Fruit fly (Drosophila melanogaster) whole organism, pupa: Measurements from ENCODE around the gene CG31524.
A peak's percentile ranks its signal among the peaks of the same experiment; 100 is the strongest.

Experiments
- CG10348 ChIP-seq: fragments of 200-800 bp; sonication (Bioruptor generic); IDR thresholded peaks from 2 replicates; pipeline ENCODE4 v1.3.6; 2022; ENCODE audit warnings: missing biosample characterization, missing genetic modification characterization
- CG12605 ChIP-seq: fragments of 200-800 bp; sonication (Bioruptor generic); IDR thresholded peaks from 2 replicates; pipeline ENCODE4 v1.3.6; 2022; ENCODE audit warnings: missing biosample characterization, missing genetic modification characterization
- CG13204 ChIP-seq: fragments of 200-800 bp; sonication (Bioruptor generic); optimal IDR thresholded peaks from 2 replicates; lab custom pipeline; 2018; ENCODE audit warnings: missing biosample characterization, mild to moderate bottlenecking, missing genetic modification characterization, moderate library complexity
- CG14655 ChIP-seq: fragments of 200-800 bp; sonication (Bioruptor generic); optimal IDR thresholded peaks from 3 replicates; lab custom pipeline; 2017; ENCODE audit warnings: mild to moderate bottlenecking, missing biosample characterization, missing genetic modification reagents, missing genetic modification characterization
- CG15710 ChIP-seq: fragments of 200-800 bp; sonication (Bioruptor generic); optimal IDR thresholded peaks from 2 replicates; lab custom pipeline; 2018; ENCODE audit warnings: missing biosample characterization, mild to moderate bottlenecking, missing genetic modification characterization, moderate library complexity
- CG17806 ChIP-seq: fragments of 200-800 bp; sonication (Bioruptor generic); optimal IDR thresholded peaks from 2 replicates; lab custom pipeline; 2018; ENCODE audit warnings: missing biosample characterization, mild to moderate bottlenecking, missing genetic modification characterization, moderate library complexity
- CG32121 ChIP-seq: fragments of 200-800 bp; sonication (Bioruptor generic); IDR thresholded peaks from 2 replicates; pipeline ENCODE4 v1.3.6; 2022; ENCODE audit warnings: missing biosample characterization, missing genetic modification characterization
- CG34367 ChIP-seq: fragments of 200-800 bp; sonication (Bioruptor generic); optimal IDR thresholded peaks from 2 replicates; lab custom pipeline; 2018; ENCODE audit warnings: missing biosample characterization, mild to moderate bottlenecking, missing genetic modification characterization
- CG4496 ChIP-seq: fragments of 200-800 bp; sonication (Bioruptor generic); IDR thresholded peaks from 3 replicates; pipeline ENCODE4 v1.3.6; 2022; ENCODE audit warnings: missing biosample characterization, missing genetic modification characterization
- CG8159 ChIP-seq: fragments of 200-800 bp; sonication (Bioruptor generic); optimal IDR thresholded peaks from 3 replicates; lab custom pipeline; 2018; ENCODE audit warnings: missing biosample characterization, mild to moderate bottlenecking, missing genetic modification characterization, moderate library complexity
- CG9948 ChIP-seq: fragments of 200-800 bp; sonication (Bioruptor generic); optimal IDR thresholded peaks from 2 replicates; lab custom pipeline; 2018; ENCODE audit warnings: missing biosample characterization, mild to moderate bottlenecking, missing genetic modification characterization, moderate library complexity
- D1 ChIP-seq: fragments of 200-800 bp; sonication (Bioruptor generic); optimal IDR thresholded peaks from 2 replicates; lab custom pipeline; 2018; ENCODE audit warnings: missing biosample characterization, mild to moderate bottlenecking, missing genetic modification characterization, moderate library complexity
- EcR ChIP-seq: fragments of 200-800 bp; sonication (Bioruptor generic); optimal IDR thresholded peaks from 3 replicates; lab custom pipeline; 2019; ENCODE audit warnings: missing biosample characterization, missing genetic modification characterization, mild to moderate bottlenecking, moderate library complexity, missing genetic modification reagents
- Ets98B ChIP-seq: fragments of 200-800 bp; sonication (Bioruptor generic); IDR thresholded peaks from 2 replicates; pipeline ENCODE4 v1.3.6; 2022; ENCODE audit warnings: missing biosample characterization, missing genetic modification characterization
- Pif1A ChIP-seq: fragments of 200-800 bp; sonication (Bioruptor generic); optimal IDR thresholded peaks from 3 replicates; lab custom pipeline; 2016; ENCODE audit warnings: missing biosample characterization, missing genetic modification characterization
- Snoo ChIP-seq: fragments of 200-800 bp; sonication (Bioruptor generic); optimal IDR thresholded peaks from 3 replicates; lab custom pipeline; 2017; ENCODE audit warnings: missing biosample characterization, mild to moderate bottlenecking, missing genetic modification characterization, inconsistent platforms
- fd96Ca ChIP-seq: fragments of 200-800 bp; sonication (Bioruptor generic); IDR thresholded peaks from 3 replicates; pipeline ENCODE4 v1.3.6; 2022; ENCODE audit warnings: missing biosample characterization, missing genetic modification characterization
- gl ChIP-seq: fragments of 200-800 bp; sonication (Bioruptor generic); optimal IDR thresholded peaks from 2 replicates; lab custom pipeline; 2018; ENCODE audit warnings: missing biosample characterization, mild to moderate bottlenecking, missing genetic modification characterization
- rn ChIP-seq: fragments of 200-800 bp; sonication (Bioruptor generic); IDR thresholded peaks from 2 replicates; pipeline ENCODE4 v1.3.6; 2022; ENCODE audit warnings: missing biosample characterization, missing genetic modification characterization

CG31524 gene

DNA sequence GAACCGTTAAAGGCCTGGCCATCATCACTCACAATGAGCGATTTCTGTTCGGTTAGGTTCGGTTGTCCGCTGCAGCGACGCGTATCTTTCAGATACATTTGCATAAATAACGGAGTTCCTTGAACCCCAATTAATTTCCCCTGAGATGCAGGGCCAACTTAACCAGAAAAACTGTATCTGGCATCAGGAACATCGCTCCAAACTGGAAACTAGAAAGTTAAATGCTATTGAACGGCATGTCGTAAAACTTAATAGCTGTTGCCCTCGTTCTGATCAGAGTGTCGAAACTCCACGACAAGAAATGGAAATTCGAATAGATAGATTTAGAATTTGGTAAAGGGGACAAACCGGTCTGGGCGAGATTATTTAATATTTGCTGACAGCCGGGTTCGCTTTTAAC, 41.8 kb downstream of the CG31524 start:
- TF ChIP-seq CG34367 (no peak), EcR (GFP tag; lab: Kevin White, UChicago) (peak; percentile 59), CG8159 (tag; lab: Kevin White, UChicago) (no peak)

DNA sequence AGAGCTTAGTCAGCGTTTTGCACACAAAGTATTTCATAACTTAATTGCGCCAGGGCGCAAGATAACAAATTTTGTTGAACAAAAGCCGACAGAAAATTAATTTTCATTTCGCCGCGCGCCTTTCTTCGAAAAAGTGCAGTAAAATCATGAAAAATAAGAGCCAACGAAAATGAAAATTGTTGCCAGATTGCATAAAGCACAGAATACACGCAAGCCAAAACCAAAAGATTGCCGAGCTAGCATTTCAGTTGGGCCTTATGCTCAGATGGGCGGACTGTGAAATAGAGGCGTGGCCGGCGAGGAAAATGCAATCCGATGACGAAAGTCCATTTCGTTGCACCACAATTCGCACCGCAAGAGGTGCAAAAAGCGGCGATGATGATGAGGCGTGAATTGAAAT, 43.5 kb downstream of the CG31524 start:
- TF ChIP-seq CG8159 (tag; lab: Kevin White, UChicago) (no peak), Ets98B (GFP tag; lab: Robert Waterston, UW) (no peak), Pif1A (GFP tag; lab: Kevin White, UChicago) (no peak), EcR (GFP tag; lab: Kevin White, UChicago) (no peak), gl (tag; lab: Kevin White, UChicago) (no peak), CG34367 (no peak), CG14655 (GFP tag; lab: Kevin White, UChicago) (no peak), Snoo (tag; lab: Kevin White, UChicago) (no peak), fd96Ca (GFP tag; lab: Robert Waterston, UW) (no peak), D1 (tag; lab: Kevin White, UChicago) (no peak), CG10348 (GFP tag; lab: Robert Waterston, UW) (no peak), CG13204 (GFP tag; lab: Kevin White, UChicago) (no peak), CG12605 (no peak)

DNA sequence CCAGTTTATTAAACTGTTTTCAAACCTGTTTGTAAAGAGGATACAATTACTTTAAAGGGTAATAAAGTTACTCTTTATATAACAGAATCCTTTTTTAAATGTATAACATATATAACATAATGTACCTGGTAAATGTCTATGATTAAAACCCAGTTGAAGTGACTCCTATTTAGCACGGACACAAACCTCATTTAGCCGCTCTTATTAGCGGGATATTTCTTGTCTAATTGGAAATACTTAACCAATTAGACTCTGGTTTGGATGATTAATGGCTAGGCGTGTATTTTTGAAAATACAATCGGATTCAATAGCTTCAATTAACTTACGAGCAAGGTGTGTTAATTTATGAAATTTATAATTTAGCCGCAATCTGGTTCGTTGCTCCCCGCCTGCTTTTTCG, 47.1 kb downstream of the CG31524 start:
- no peak for TF ChIP-seq Pif1A (GFP tag; lab: Kevin White, UChicago)
- TF ChIP-seq CG15710 (tag; lab: Kevin White, UChicago) = no peak
- no peak for TF ChIP-seq CG32121 (GFP tag; lab: Robert Waterston, UW)
- TF ChIP-seq CG4496 = no peak
- no peak for TF ChIP-seq gl (tag; lab: Kevin White, UChicago)
- no peak for TF ChIP-seq Ets98B (GFP tag; lab: Robert Waterston, UW)
- TF ChIP-seq CG12605 = no peak
- no peak for TF ChIP-seq CG17806 (tag; lab: Kevin White, UChicago)
- TF ChIP-seq CG13204 (GFP tag; lab: Kevin White, UChicago) = no peak
- TF ChIP-seq CG34367 = no peak
- TF ChIP-seq CG8159 (tag; lab: Kevin White, UChicago) = no peak
- TF ChIP-seq fd96Ca (GFP tag; lab: Robert Waterston, UW) = no peak
- TF ChIP-seq D1 (tag; lab: Kevin White, UChicago) = no peak
- TF ChIP-seq rn (GFP tag; lab: Robert Waterston, UW) = no peak
- TF ChIP-seq CG10348 (GFP tag; lab: Robert Waterston, UW) = no peak
- TF ChIP-seq CG14655 (GFP tag; lab: Kevin White, UChicago) = no peak
- no peak for TF ChIP-seq CG9948
- no peak for TF ChIP-seq Snoo (tag; lab: Kevin White, UChicago)
- TF ChIP-seq EcR (GFP tag; lab: Kevin White, UChicago) = no peak

DNA sequence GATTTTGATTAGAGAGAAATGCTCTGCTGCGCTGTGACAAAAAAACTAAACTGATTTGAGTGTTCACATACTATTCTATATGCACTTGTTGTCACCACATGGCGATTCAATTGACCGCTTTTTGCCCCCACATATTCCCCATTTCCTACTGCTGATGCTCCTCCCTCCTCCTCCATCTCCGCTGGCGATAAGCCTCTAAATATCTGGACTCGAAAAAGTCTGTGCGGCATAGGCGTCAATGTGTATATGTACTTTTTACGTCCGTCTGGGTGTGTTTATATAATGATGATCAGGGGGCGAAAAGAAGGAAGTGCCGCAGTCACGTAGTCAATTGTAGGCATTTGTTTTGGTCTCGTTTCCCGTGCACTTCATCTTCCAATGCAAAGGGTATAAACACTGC, 47.6 kb downstream of the CG31524 start:
- TF ChIP-seq fd96Ca (GFP tag; lab: Robert Waterston, UW) = peak; percentile 38; the same call in 1 of the 3 replicates
- TF ChIP-seq CG4496 = peak; percentile 14; the same call in 1 of the 3 replicates
- no peak for TF ChIP-seq CG10348 (GFP tag; lab: Robert Waterston, UW)
- no peak for TF ChIP-seq CG13204 (GFP tag; lab: Kevin White, UChicago)
- TF ChIP-seq Pif1A (GFP tag; lab: Kevin White, UChicago) = no peak
- no peak for TF ChIP-seq D1 (tag; lab: Kevin White, UChicago)
- TF ChIP-seq CG17806 (tag; lab: Kevin White, UChicago) = no peak

DNA sequence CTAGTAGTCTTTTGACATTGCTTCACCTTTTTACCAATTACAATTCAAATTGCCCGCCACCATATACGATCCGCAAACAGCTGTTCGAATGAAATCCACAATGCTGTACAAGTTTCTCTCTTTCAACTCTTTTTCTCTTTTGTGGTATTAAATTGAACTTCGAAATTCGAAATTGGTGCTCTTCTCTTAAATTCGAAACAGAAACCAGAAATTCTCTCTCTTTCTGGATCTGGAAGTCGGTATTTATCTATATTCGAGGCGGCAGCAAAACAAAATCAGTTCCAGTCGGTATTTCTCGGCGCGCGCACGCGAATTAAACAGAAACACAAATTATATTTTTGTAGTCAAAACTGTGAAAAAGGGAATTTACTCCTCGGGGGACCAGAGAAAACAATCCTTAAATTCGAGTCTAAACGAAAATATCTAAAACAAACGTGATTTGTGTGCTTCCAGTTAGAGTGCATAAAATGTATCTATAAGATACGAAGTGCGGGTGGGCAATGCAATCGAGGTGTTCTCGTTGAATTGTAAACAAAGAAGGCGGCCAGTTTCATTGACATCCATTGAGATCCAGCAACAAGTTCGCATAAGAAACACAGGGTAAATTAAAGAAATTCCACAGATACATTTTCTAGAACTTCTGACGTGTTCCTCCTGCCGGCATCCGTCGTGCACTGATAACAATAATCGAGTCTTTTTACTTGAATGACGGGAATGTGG, 48.2 kb downstream of the CG31524 start, which contains the start of gene PH4alphaEFB:
Gene PH4alphaEFB (plus strand): TSS at position 276 of the 720 bp plus-strand sequence.
- TF ChIP-seq CG14655 (GFP tag; lab: Kevin White, UChicago) (no peak), gl (tag; lab: Kevin White, UChicago) (peak; percentile 1), CG12605 (peak; percentile 53; the same call in 1 of the 2 replicates), EcR (GFP tag; lab: Kevin White, UChicago) (peak; percentile 72)

DNA sequence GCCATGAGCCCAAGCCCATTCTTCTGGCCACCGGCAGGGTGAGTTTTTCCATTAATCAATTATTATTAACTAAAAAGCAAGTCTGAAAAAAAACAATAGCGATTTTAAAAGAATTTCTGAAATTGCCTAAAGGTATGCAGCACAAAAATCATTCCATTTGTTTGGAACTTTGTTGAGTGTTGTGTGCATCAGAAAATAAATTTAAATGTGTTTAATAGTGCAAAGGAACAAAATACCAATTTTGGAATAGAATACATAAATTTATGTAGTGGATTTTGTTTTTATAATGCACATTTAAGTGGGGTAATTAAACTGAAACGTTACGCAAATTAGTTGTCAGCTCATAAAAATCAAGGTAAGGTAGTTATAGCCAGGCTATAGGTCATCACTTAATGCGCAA, 49.9 kb downstream of the CG31524 start:
- TF ChIP-seq Ets98B (GFP tag; lab: Robert Waterston, UW) (no peak), gl (tag; lab: Kevin White, UChicago) (no peak), CG9948 (no peak)
- TF ChIP-seq, all 21 proteins: peak for 0
